Worm (Caenorhabditis elegans): ENCODE results near the gene R08F11.4.

DNA sequence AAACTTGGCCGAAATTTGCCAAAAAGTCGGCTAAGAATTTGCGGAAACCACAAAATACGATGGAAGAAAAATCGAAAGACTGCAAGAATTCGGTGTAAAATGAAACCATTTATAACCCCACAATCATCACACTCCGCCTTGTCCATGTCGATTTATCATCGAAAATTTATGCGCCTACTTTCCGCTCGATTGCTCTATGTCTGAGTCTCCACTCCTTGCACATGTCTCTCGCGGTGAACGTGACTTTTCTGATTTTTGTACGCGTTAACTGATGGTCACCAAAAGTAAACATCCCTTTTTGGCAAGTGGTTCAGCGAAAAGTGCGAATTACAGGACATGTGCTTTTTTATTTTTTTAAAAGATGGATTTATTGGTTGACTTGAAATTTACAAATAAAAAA lies 28.4 kb downstream of the R08F11.4 start:
- TF ChIP-seq snpc-4 (tag; optimal IDR thresholded peaks at IDR 0.05) (no peak), nhr-12 (tag; optimal IDR thresholded peaks at IDR 0.05) (no peak), ceh-16 (tag; optimal IDR thresholded peaks at IDR 0.05) (no peak), nhr-28 (tag; optimal IDR thresholded peaks at IDR 0.05) (no peak), nhr-67 (tag; optimal IDR thresholded peaks at IDR 0.05) (no peak), nhr-237 (tag; optimal IDR thresholded peaks at IDR 0.05) (no peak), mdl-1 (tag; optimal IDR thresholded peaks at IDR 0.05) (no peak), nhr-25 (tag; optimal IDR thresholded peaks at IDR 0.05) (no peak), nhr-23 (tag; optimal IDR thresholded peaks at IDR 0.05) (no peak)
